Fruit fly (Drosophila melanogaster): ENCODE results near the gene CG8476.

- TF ChIP-seq bab1 (GFP tag; optimal IDR thresholded peaks at IDR 0.05) (no peak), kay (GFP tag; ENCODE audit: borderline replicate concordance) (no peak), CG12768 (GFP tag; optimal IDR thresholded peaks at IDR 0.05) (no peak), Hr96 (GFP tag; optimal IDR thresholded peaks at IDR 0.05) (no peak), CG5204 (GFP tag; optimal IDR thresholded peaks at IDR 0.05) (no peak), CG33017 (tag; optimal IDR thresholded peaks at IDR 0.05) (no peak), toe (GFP tag; optimal IDR thresholded peaks at IDR 0.05) (no peak), tj (GFP tag; optimal IDR thresholded peaks at IDR 0.05) (no peak), CG11617 (GFP tag; optimal IDR thresholded peaks at IDR 0.05) (no peak), ovo (GFP tag; optimal IDR thresholded peaks at IDR 0.05) (no peak), Mnt (GFP tag; optimal IDR thresholded peaks at IDR 0.05) (no peak), cic (GFP tag; optimal IDR thresholded peaks at IDR 0.05) (no peak), CG7045 (GFP tag; optimal IDR thresholded peaks at IDR 0.05) (no peak), CG7101 (tag; optimal IDR thresholded peaks at IDR 0.05) (no peak)
Observed at dm6 chr3R:13241726-13242125, 21.3 kb upstream of the CG8476 start.
